Worm (Caenorhabditis elegans): Measurements from ENCODE around the gene srh-97.

Gene srh-97

ce11 chrV:17008302-17008701, 8.6 kb upstream of the srh-97 start, which contains the start of gene sri-69:
Gene sri-69, minus strand, starts transcription at chrV:17008402.
- no peak for TF ChIP-seq B0019.2 (GFP tag; conservative IDR thresholded peaks at IDR 0.05)
- TF ChIP-seq B0035.1 (tag; optimal IDR thresholded peaks at IDR 0.05): no peak
- TF ChIP-seq bed-1 (GFP tag; IDR thresholded peaks at IDR 0.05): no peak
- TF ChIP-seq madf-8 (GFP tag; conservative IDR thresholded peaks at IDR 0.05): no peak
- TF ChIP-seq pbrm-1 (GFP tag; IDR thresholded peaks at IDR 0.05): no peak
- TF ChIP-seq Y53G8AR.9 (GFP tag; conservative IDR thresholded peaks at IDR 0.05): no peak
- TF ChIP-seq nfya-1 (tag; optimal IDR thresholded peaks at IDR 0.05; ENCODE audit: borderline replicate concordance, insufficient read depth): no peak
- TF ChIP-seq aptf-2 (GFP tag; conservative IDR thresholded peaks at IDR 0.05): no peak
- no peak for TF ChIP-seq F52B5.7 (tag; optimal IDR thresholded peaks at IDR 0.05)
- no peak for TF ChIP-seq snpc-1.1 (tag; optimal IDR thresholded peaks at IDR 0.05; ENCODE audit: insufficient read depth)
- TF ChIP-seq athp-1 (tag; optimal IDR thresholded peaks at IDR 0.05): no peak

DNA sequence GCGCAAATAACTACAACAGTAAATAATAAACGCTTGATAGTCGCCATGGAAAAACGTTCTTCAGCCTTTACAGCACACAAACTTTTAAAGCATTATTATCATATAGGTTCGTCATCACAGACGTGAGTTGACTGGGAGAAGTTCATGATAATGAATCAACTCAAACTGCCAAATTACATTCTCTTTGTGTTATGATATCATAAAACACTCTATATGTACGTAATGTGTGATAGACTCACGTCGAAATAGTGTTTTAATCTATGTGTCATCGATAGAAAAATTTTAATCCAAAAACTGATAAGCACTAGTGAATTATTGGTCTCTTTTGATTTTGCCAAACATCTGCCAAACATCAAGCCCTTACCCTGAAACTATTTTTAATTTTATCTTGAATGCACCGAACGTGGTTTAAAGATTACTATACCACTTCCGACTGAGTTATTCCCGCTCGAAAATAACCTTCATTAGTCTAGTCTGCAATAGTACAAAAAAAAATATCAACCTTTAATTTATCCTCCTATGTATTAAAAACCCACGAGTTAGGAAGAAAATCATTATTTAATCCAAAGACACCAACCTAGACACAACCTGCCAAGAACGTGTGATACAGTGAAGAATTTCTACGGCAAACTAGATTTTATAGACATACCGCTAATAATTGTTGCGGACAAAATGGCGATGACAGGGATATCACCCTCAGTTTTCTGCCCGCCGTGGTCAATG, 7.4 kb upstream of the srh-97 start, which contains the start of the genes clc-12 and clec-240:
clc-12 (minus strand) TSS at position 47 of the 723 bp plus-strand sequence.
clec-240 (plus strand) TSS at position 673 of the 723 bp plus-strand sequence.
- TF ChIP-seq efl-1 (GFP tag; optimal IDR thresholded peaks at IDR 0.05) (no peak), nfya-1 (tag; optimal IDR thresholded peaks at IDR 0.05; ENCODE audit: borderline replicate concordance, insufficient read depth) (no peak), bed-1 (GFP tag; IDR thresholded peaks at IDR 0.05) (no peak), lag-1 (GFP tag; IDR thresholded peaks at IDR 0.05) (no peak), C06A6.2 (GFP tag; conservative IDR thresholded peaks at IDR 0.05) (no peak), ceh-40 (GFP tag; IDR thresholded peaks at IDR 0.05) (no peak), C17E4.6 (GFP tag; IDR thresholded peaks at IDR 0.05) (no peak), hmg-20 (GFP tag; IDR thresholded peaks at IDR 0.05) (no peak)

DNA sequence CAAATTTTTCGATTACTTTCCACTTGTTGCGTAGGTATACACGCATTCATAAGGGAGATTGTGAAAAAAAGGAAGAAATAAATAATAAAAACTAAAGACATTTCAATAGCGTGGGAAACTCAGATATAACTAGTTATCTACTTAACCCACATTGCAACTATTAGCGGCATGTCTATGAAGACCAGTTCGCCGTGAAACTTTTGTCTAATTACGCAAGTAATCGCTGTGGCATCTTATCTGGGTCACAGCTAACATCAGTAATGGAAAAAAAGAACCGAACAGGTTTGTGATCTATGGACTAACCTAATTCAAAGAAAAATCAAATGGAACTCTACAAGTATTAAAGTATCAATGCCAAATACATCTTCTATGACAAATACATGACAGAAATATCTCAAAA, 3.7 kb upstream of the srh-97 start, which contains the start of gene clec-241:
clec-241 (minus strand) TSS at position 101 of the 400 bp plus-strand sequence.
- TF ChIP-seq F57A8.1 (GFP tag; optimal IDR thresholded peaks at IDR 0.05): no peak
- no peak for TF ChIP-seq B0019.2 (GFP tag; conservative IDR thresholded peaks at IDR 0.05)
- no peak for TF ChIP-seq ceh-58 (GFP tag; IDR thresholded peaks at IDR 0.05)
- TF ChIP-seq madf-10 (tag; optimal IDR thresholded peaks at IDR 0.05): no peak
- TF ChIP-seq madf-6 (GFP tag; IDR thresholded peaks at IDR 0.05): no peak
- no peak for TF ChIP-seq die-1 (tag; optimal IDR thresholded peaks at IDR 0.05)
- TF ChIP-seq F55B11.4 (tag; optimal IDR thresholded peaks at IDR 0.05; ENCODE audit: borderline replicate concordance, insufficient read depth): no peak
- no peak for TF ChIP-seq athp-1 (tag; optimal IDR thresholded peaks at IDR 0.05)
- no peak for TF ChIP-seq C17E4.6 (GFP tag; IDR thresholded peaks at IDR 0.05)

DNA sequence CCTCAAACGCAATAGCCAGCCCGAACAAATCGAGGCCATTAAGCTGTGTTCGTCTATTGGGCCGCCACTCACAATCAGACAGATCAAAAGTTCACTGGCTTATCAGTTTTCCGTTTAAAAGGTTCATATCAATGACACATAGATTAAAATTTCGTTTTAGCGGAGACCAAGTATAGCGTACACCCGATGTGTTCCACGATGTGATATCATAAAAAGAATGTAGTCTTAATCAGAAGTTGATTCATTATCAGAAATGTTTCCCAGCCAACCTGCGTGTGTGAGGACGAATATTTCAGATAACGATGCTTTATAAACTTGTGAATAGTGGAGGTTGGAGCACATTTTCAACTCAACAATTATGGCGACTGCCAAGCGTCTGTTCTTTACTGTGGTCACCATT, 2.8 kb upstream of the srh-97 start, which contains the start of gene clc-13:
clc-13 (plus strand) TSS at position 359 of the 400 bp plus-strand sequence.
- TF ChIP-seq T26A5.8 (tag; optimal IDR thresholded peaks at IDR 0.05): no peak
- no peak for TF ChIP-seq aptf-2 (GFP tag; conservative IDR thresholded peaks at IDR 0.05)
- no peak for TF ChIP-seq xnd-1 (tag; optimal IDR thresholded peaks at IDR 0.05)
- no peak for TF ChIP-seq ztf-28 (GFP tag; IDR thresholded peaks at IDR 0.05)
- TF ChIP-seq nhr-80 (tag; optimal IDR thresholded peaks at IDR 0.05): peak; percentile 44
- 0 out of 2 replicates have a peak, but pooled peaks have one; percentile 28 for TF ChIP-seq dox-1 (GFP tag; IDR thresholded peaks at IDR 0.05)
- TF ChIP-seq lin-54 (GFP tag; optimal IDR thresholded peaks at IDR 0.05): no peak
- TF ChIP-seq unc-130 (GFP tag; optimal IDR thresholded peaks at IDR 0.05): no peak
- TF ChIP-seq akir-1 (GFP tag; optimal IDR thresholded peaks at IDR 0.05): no peak
- TF ChIP-seq snpc-1.3 (tag; optimal IDR thresholded peaks at IDR 0.05; ENCODE audit: insufficient read depth): no peak
- TF ChIP-seq hmg-1.2 (GFP tag; IDR thresholded peaks at IDR 0.05): no peak
- TF ChIP-seq ets-4 (GFP tag; optimal IDR thresholded peaks at IDR 0.05): peak; percentile 20
- TF ChIP-seq die-1 (tag; optimal IDR thresholded peaks at IDR 0.05): no peak
- no peak for TF ChIP-seq mel-28 (tag; optimal IDR thresholded peaks at IDR 0.05; ENCODE audit: borderline replicate concordance)
- no peak for TF ChIP-seq pha-4 (tag; optimal IDR thresholded peaks at IDR 0.05)
- TF ChIP-seq dpl-1 (GFP tag; optimal IDR thresholded peaks at IDR 0.05): no peak
